Fruit fly (Drosophila melanogaster): ENCODE measurements around the gene Lkr.
A peak's percentile ranks its signal among the peaks of the same experiment; 100 is the strongest.

The Lkr gene

dm6 chr3L:5534253-5534652, 5.1 kb upstream of the Lkr start (continued):
- TF ChIP-seq CG10462 (GFP tag; optimal IDR thresholded peaks at IDR 0.05), result no peak
- TF ChIP-seq bab2 (GFP tag; optimal IDR thresholded peaks at IDR 0.05), result no peak
- peak; percentile 23; the same call in 1 of the 2 replicates for TF ChIP-seq sob (GFP tag; IDR thresholded peaks at IDR 0.05)
- TF ChIP-seq CG10209 (GFP tag; optimal IDR thresholded peaks at IDR 0.05), result no peak
- TF ChIP-seq tna (GFP tag; IDR thresholded peaks at IDR 0.05; ENCODE audit: partially characterized antibody), result peak; percentile 64
- no peak for TF ChIP-seq CG1792 (GFP tag; optimal IDR thresholded peaks at IDR 0.05)
- no peak for TF ChIP-seq sisA (GFP tag; IDR thresholded peaks at IDR 0.05)
- TF ChIP-seq zen (tag; optimal IDR thresholded peaks at IDR 0.05), result no peak
- peak; percentile 51; the same call in 2 of the 3 replicates for TF ChIP-seq HLH4C (GFP tag; IDR thresholded peaks at IDR 0.05; ENCODE audit: partially characterized antibody)
- TF ChIP-seq Six4 (GFP tag; optimal IDR thresholded peaks at IDR 0.05), result no peak
- no peak for TF ChIP-seq Aef1 (GFP tag; IDR thresholded peaks at IDR 0.05)
- TF ChIP-seq Doc2 (GFP tag; IDR thresholded peaks at IDR 0.05), result no peak
- TF ChIP-seq pum (GFP tag; optimal IDR thresholded peaks at IDR 0.05), result no peak
- TF ChIP-seq Ptx1 (GFP tag; IDR thresholded peaks at IDR 0.05), result no peak
- no peak for TF ChIP-seq Atf3 (GFP tag; optimal IDR thresholded peaks at IDR 0.05)
- no peak for TF ChIP-seq CG11456 (GFP tag; IDR thresholded peaks at IDR 0.05)
- peak; percentile 48; the same call in 2 of the 3 replicates for TF ChIP-seq Opbp (GFP tag; IDR thresholded peaks at IDR 0.05; ENCODE audit: partially characterized antibody)
- TF ChIP-seq Drgx (GFP tag; IDR thresholded peaks at IDR 0.05), result no peak
- TF ChIP-seq ssp (GFP tag; IDR thresholded peaks at IDR 0.05), result no peak
- TF ChIP-seq sima (GFP tag; optimal IDR thresholded peaks at IDR 0.05), result no peak
- TF ChIP-seq CG7786 (GFP tag; optimal IDR thresholded peaks at IDR 0.05), result no peak
- TF ChIP-seq CG7357 (GFP tag; IDR thresholded peaks at IDR 0.05), result no peak
- no peak for TF ChIP-seq vvl (GFP tag; IDR thresholded peaks at IDR 0.05)
- TF ChIP-seq gsb (GFP tag; IDR thresholded peaks at IDR 0.05), result no peak
- TF ChIP-seq CG17186 (GFP tag; optimal IDR thresholded peaks at IDR 0.05), result no peak
- no peak for TF ChIP-seq CG1832 (GFP tag; optimal IDR thresholded peaks at IDR 0.05)
- TF ChIP-seq YL-1 (GFP tag; optimal IDR thresholded peaks at IDR 0.05), result no peak
- TF ChIP-seq CG9215 (GFP tag; IDR thresholded peaks at IDR 0.05), result no peak
- no peak for TF ChIP-seq Bdp1 (GFP tag; optimal IDR thresholded peaks at IDR 0.05)
- no peak for TF ChIP-seq row (GFP tag; IDR thresholded peaks at IDR 0.05)
- TF ChIP-seq CG11398 (GFP tag; optimal IDR thresholded peaks at IDR 0.05), result no peak
- TF ChIP-seq Usf (GFP tag; optimal IDR thresholded peaks at IDR 0.05), result no peak
- TF ChIP-seq CG34224 (GFP tag; IDR thresholded peaks at IDR 0.05; ENCODE audit: partially characterized antibody), result peak; percentile 84
- TF ChIP-seq Max (GFP tag; optimal IDR thresholded peaks at IDR 0.05), result no peak
- peak; percentile 56; the same call in 2 of the 3 replicates for TF ChIP-seq CG16813 (GFP tag; IDR thresholded peaks at IDR 0.05; ENCODE audit: partially characterized antibody)
- no peak for TF ChIP-seq jing (GFP tag; optimal IDR thresholded peaks at IDR 0.05)
- no peak for TF ChIP-seq CG8944 (GFP tag; optimal IDR thresholded peaks at IDR 0.05)
- TF ChIP-seq kah (GFP tag; optimal IDR thresholded peaks at IDR 0.05), result no peak
- no peak for TF ChIP-seq CG8359 (GFP tag; optimal IDR thresholded peaks at IDR 0.05; ENCODE audit: borderline replicate concordance)
- TF ChIP-seq toy (GFP tag; IDR thresholded peaks at IDR 0.05), result no peak
- no peak for TF ChIP-seq CG30020 (tag; optimal IDR thresholded peaks at IDR 0.05)
- no peak for TF ChIP-seq CG12659 (GFP tag; optimal IDR thresholded peaks at IDR 0.05)
- no peak for TF ChIP-seq kay (GFP tag; optimal IDR thresholded peaks at IDR 0.05)
- TF ChIP-seq inv (GFP tag; IDR thresholded peaks at IDR 0.05; ENCODE audit: partially characterized antibody), result peak; percentile 39; the same call in 1 of the 2 replicates
- TF ChIP-seq Sox100B (GFP tag; optimal IDR thresholded peaks at IDR 0.05), result no peak
- TF ChIP-seq unc-4 (GFP tag; IDR thresholded peaks at IDR 0.05; ENCODE audit: partially characterized antibody), result no peak
- TF ChIP-seq amos (GFP tag; IDR thresholded peaks at IDR 0.05; ENCODE audit: partially characterized antibody), result peak; percentile 38; the same call in 1 of the 2 replicates
- no peak for TF ChIP-seq CG16779 (GFP tag; IDR thresholded peaks at IDR 0.05)
- no peak for TF ChIP-seq Dek (tag; optimal IDR thresholded peaks at IDR 0.05)
- no peak for TF ChIP-seq NfI (GFP tag; optimal IDR thresholded peaks at IDR 0.05)
- TF ChIP-seq Optix (GFP tag; IDR thresholded peaks at IDR 0.05), result no peak

Data from whole organism, embryonic.